Worm (Caenorhabditis elegans) whole organism, L4/young adult: Measurements from ENCODE around the gene lrpc-1.

ENCODE experiments used
- W03F9.2 ChIP-seq: fragments of 150-350 bp; optimal IDR thresholded peaks from 2 replicates; lab custom pipeline; 2014; ENCODE audit warnings: missing biosample characterization, missing genetic modification characterization
- him-1 ChIP-seq: sonication (generic microtip); optimal IDR thresholded peaks from 2 replicates; lab custom pipeline; 2016; ENCODE audit warnings: missing genotype, missing genetic modification reagents, missing genetic modification characterization, missing compliant biosample characterization

ce11 chrV:5620040-5620439 lies 7.0 kb upstream of the lrpc-1 start, which contains the start of gene memb-2:
- TF ChIP-seq W03F9.2 (tag; lab: Kevin White, UChicago), result no peak
- TF ChIP-seq him-1 (tag; lab: Kevin White, UChicago), result no peak
